Worm (Caenorhabditis elegans) whole organism, early embryonic: ENCODE data around the gene pqn-96.
A peak's percentile ranks its signal among the peaks of the same experiment; 100 is the strongest.

Source experiments
- B0310.2 ChIP-seq: sonication (generic microtip); optimal IDR thresholded peaks from 2 replicates; lab custom pipeline; 2016; ENCODE audit warnings: mild to moderate bottlenecking, missing genetic modification characterization, missing compliant biosample characterization
- F13C5.2 ChIP-seq: sonication (generic microtip); optimal IDR thresholded peaks from 2 replicates; lab custom pipeline; 2017; ENCODE audit warnings: mild to moderate bottlenecking, missing genetic modification characterization, inconsistent platforms, missing compliant biosample characterization
- aly-1 ChIP-seq: sonication (generic microtip); optimal IDR thresholded peaks from 2 replicates; lab custom pipeline; 2016; ENCODE audit warnings: missing genetic modification characterization, missing compliant biosample characterization
- ama-1 ChIP-seq: fragments of 150-350 bp; optimal IDR thresholded peaks from 2 replicates; lab custom pipeline; 2014
- ceh-13 ChIP-seq: fragments of 200-800 bp; sonication (Bioruptor generic); optimal IDR thresholded peaks from 2 replicates; lab custom pipeline; 2018; ENCODE audit warnings: mild to moderate bottlenecking, missing genetic modification characterization, missing compliant biosample characterization
- ceh-36 ChIP-seq: sonication (generic microtip); optimal IDR thresholded peaks from 2 replicates; lab custom pipeline; 2016; ENCODE audit warnings: missing genetic modification characterization, inconsistent platforms, missing compliant biosample characterization
- ets-7 ChIP-seq: sonication (generic microtip); optimal IDR thresholded peaks from 2 replicates; lab custom pipeline; 2016; ENCODE audit warnings: missing genotype, missing genetic modification characterization, missing compliant biosample characterization
- flt-1 ChIP-seq: fragments of 200-800 bp; sonication (Bioruptor generic); IDR thresholded peaks from 2 replicates; pipeline ENCODE4 v1.3.6; 2022; ENCODE audit warnings: missing genetic modification characterization, missing compliant biosample characterization
- hmbx-1 ChIP-seq: sonication (generic microtip); optimal IDR thresholded peaks from 2 replicates; lab custom pipeline; 2016; ENCODE audit warnings: mild to moderate bottlenecking, missing genetic modification characterization, missing compliant biosample characterization
- hmg-4 ChIP-seq: fragments of 200-800 bp; sonication (Bioruptor generic); optimal IDR thresholded peaks from 2 replicates; lab custom pipeline; 2018; ENCODE audit warnings: mild to moderate bottlenecking, missing genetic modification characterization, missing compliant biosample characterization
- hnd-1 ChIP-seq: sonication (generic microtip); optimal IDR thresholded peaks from 2 replicates; lab custom pipeline; 2016; ENCODE audit warnings: missing genetic modification characterization, missing compliant biosample characterization
- pes-1 ChIP-seq: fragments of 200-800 bp; sonication (Bioruptor generic); IDR thresholded peaks from 2 replicates; pipeline ENCODE4 v1.3.6; 2022; ENCODE audit warnings: missing genetic modification reagents, missing genetic modification characterization, missing compliant biosample characterization
- scrt-1 ChIP-seq: fragments of 200-800 bp; sonication (Bioruptor generic); IDR thresholded peaks from 2 replicates; pipeline ENCODE4 v1.3.6; 2022; ENCODE audit warnings: missing genetic modification characterization, missing compliant biosample characterization
- sea-1 ChIP-seq: fragments of 200-800 bp; sonication (Bioruptor generic); conservative IDR thresholded peaks from 2 replicates; pipeline ENCODE4 v1.3.6; 2022; ENCODE audit warnings: missing genetic modification characterization, missing compliant biosample characterization
- tbx-11 ChIP-seq: fragments of 200-800 bp; sonication (Bioruptor generic); IDR thresholded peaks from 2 replicates; pipeline ENCODE4 v1.3.6; 2022; ENCODE audit warnings: missing genetic modification characterization, missing compliant biosample characterization
- tbx-37 ChIP-seq: fragments of 200-800 bp; sonication (Bioruptor generic); conservative IDR thresholded peaks from 2 replicates; pipeline ENCODE4 v1.3.6; 2022; ENCODE audit warnings: missing genetic modification reagents, missing genetic modification characterization, missing compliant biosample characterization
- tra-4 ChIP-seq: sonication (generic microtip); optimal IDR thresholded peaks from 2 replicates; lab custom pipeline; 2017; ENCODE audit warnings: missing genetic modification characterization, missing compliant biosample characterization

pqn-96 gene

DNA sequence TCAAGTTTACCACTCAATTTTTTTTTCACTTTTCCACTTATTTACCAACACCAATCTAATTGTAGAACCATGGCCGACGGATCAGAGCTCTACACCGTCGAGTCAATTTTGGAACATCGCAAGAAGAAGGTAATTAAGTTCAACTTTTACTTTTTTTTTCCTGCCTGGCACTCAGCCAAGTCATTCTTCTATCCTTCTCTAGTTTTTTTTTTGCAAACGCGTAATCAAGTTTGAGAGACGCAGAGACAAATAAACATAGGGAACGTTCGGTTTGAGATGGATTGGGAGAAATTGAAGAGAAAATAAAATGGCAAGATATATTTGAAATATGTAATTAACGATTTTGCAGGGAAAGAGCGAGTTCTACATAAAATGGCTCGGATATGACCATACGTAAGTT, 12.9 kb downstream of the pqn-96 start, which contains the start of gene cec-1:
cec-1 (plus strand) TSS at position 63 of the 400 bp plus-strand sequence.
- no peak for TF ChIP-seq aly-1 (tag; lab: Kevin White, UChicago)
- no peak for TF ChIP-seq hmbx-1 (tag; lab: Kevin White, UChicago)
- no peak for TF ChIP-seq scrt-1 (GFP tag; lab: Robert Waterston, UW)
- TF ChIP-seq sea-1 (GFP tag; lab: Robert Waterston, UW) = no peak
- TF ChIP-seq tra-4 (tag; lab: Kevin White, UChicago) = no peak
- no peak for TF ChIP-seq ceh-36
- no peak for TF ChIP-seq B0310.2 (tag; lab: Kevin White, UChicago)
- TF ChIP-seq F13C5.2 (tag; lab: Kevin White, UChicago) = no peak
- no peak for TF ChIP-seq pes-1
- TF ChIP-seq ets-7 (tag; lab: Kevin White, UChicago) = no peak
- TF ChIP-seq hmg-4 (GFP tag; lab: Kevin White, UChicago) = no peak
- no peak for TF ChIP-seq flt-1
- no peak for TF ChIP-seq tbx-11 (GFP tag; lab: Robert Waterston, UW)
- TF ChIP-seq hnd-1 (tag; lab: Kevin White, UChicago) = no peak
- no peak for TF ChIP-seq ceh-13
- TF ChIP-seq ama-1 = no peak
- no peak for TF ChIP-seq tbx-37

DNA sequence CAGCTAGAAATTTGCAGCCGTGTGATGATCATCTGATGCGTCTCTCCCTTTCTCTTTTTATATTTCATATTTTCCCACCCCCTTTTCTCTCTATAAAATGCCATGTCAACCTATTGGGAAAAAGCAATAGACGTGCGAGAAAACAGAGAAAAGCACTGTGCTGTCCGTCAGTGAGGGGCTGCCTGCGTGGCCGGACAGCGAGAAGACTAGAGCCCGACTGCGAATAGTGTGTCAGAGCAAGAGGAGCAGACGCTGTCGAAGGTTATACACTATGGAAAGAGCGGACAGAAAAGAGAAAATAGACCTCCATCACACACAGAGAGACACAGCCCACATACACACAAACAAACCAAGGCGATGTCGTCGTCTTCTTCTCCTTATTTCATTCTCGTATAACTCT, 14.1 kb downstream of the pqn-96 start:
- TF ChIP-seq F13C5.2 (tag; lab: Kevin White, UChicago) (peak; percentile 58), hnd-1 (tag; lab: Kevin White, UChicago) (no peak), ets-7 (tag; lab: Kevin White, UChicago) (no peak), sea-1 (GFP tag; lab: Robert Waterston, UW) (no peak), hmg-4 (GFP tag; lab: Kevin White, UChicago) (peak; percentile 83), ceh-36 (no peak), tra-4 (tag; lab: Kevin White, UChicago) (no peak), flt-1 (no peak), scrt-1 (GFP tag; lab: Robert Waterston, UW) (no peak), hmbx-1 (tag; lab: Kevin White, UChicago) (no peak), B0310.2 (tag; lab: Kevin White, UChicago) (no peak), ama-1 (no peak), pes-1 (no peak), aly-1 (tag; lab: Kevin White, UChicago) (no peak)

DNA sequence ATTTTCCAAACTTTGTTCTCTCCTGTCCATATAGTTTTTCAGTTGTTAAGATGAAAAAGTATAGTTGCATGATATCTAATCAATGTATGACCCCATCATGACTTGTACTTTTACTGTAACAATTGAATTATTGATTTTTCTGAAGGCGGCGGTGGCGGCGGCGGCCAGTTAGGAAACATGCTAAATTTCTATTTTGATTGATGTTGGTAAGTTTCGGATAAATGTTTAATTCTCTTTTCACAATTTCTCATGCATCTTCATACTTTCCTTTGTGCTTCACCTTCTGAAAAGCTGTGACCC, 21.3 kb downstream of the pqn-96 start, which contains the start of gene sor-1:
sor-1 (plus strand) TSS at position 201 of the 300 bp plus-strand sequence.
- TF ChIP-seq sea-1 (GFP tag; lab: Robert Waterston, UW) = no peak
- no peak for TF ChIP-seq F13C5.2 (tag; lab: Kevin White, UChicago)
- TF ChIP-seq hmg-4 (GFP tag; lab: Kevin White, UChicago) = no peak
- no peak for TF ChIP-seq hnd-1 (tag; lab: Kevin White, UChicago)
- TF ChIP-seq pes-1 = no peak
- TF ChIP-seq ceh-13 = no peak
- TF ChIP-seq aly-1 (tag; lab: Kevin White, UChicago) = no peak
- no peak for TF ChIP-seq tbx-37
- TF ChIP-seq B0310.2 (tag; lab: Kevin White, UChicago) = no peak
- TF ChIP-seq ceh-36 = no peak

DNA sequence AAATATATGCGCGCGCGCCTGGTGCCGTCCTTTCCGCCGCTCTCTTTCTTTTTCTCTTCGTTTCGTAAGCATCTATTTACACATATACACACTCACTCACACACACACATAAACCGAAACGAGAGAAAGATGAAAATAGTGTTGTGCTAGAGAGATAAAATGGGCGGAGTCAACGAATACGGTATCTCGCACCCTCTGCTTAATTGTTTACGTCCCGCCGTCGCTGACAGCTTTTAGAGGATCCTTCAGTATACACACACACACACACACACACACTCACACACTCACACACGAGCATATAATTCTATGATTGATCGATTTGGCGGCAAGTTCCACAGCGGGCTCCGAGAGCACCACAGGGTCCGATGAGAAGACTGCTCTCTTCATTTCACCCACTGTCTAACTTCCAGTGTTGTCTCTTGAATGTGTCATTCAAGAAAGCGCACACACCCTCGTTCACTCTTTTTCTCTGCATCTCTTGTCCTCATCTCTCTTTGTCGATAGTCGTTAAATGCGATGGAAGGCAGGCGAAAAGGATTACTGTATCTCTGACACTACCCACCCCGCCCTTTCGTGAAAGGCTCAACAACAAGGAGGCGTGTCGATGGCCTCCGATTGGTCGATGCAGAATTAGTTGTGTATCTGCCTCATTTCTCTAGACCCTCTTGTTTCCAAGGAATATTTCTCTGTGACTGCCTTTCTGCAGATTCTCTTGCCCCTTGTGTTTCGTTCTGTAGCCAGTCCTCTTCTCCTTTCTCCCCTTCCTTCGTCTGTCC, 21.8 kb downstream of the pqn-96 start:
- TF ChIP-seq scrt-1 (GFP tag; lab: Robert Waterston, UW) (no peak), flt-1 (0 out of 2 replicates have a peak, but pooled peaks have one; percentile 2), hmg-4 (GFP tag; lab: Kevin White, UChicago) (peak; percentile 47), hnd-1 (tag; lab: Kevin White, UChicago) (no peak), ceh-13 (no peak), sea-1 (GFP tag; lab: Robert Waterston, UW) (no peak), B0310.2 (tag; lab: Kevin White, UChicago) (peak; percentile 26), aly-1 (tag; lab: Kevin White, UChicago) (no peak), tra-4 (tag; lab: Kevin White, UChicago) (no peak), ceh-36 (no peak), ets-7 (tag; lab: Kevin White, UChicago) (no peak), tbx-11 (GFP tag; lab: Robert Waterston, UW) (no peak), hmbx-1 (tag; lab: Kevin White, UChicago) (no peak), pes-1 (no peak), ama-1 (no peak), tbx-37 (no peak), F13C5.2 (tag; lab: Kevin White, UChicago) (peak; percentile 15)

DNA sequence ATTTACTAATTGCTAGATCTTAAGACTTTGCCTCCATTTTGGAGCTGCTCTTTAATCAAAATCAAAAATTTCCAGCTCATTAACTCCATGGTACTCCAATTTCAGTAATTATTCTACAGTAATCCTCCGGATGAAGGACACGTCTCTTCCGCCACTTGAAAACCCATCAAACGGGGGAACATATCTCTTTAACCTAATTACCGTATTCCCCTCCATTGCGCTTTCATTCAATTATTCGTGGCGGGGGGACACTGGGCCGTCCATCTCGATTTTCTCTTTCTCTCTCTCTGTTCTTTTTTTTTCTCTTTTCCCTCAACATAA, 22.4 kb downstream of the pqn-96 start:
- TF ChIP-seq sea-1 (GFP tag; lab: Robert Waterston, UW) = no peak

DNA sequence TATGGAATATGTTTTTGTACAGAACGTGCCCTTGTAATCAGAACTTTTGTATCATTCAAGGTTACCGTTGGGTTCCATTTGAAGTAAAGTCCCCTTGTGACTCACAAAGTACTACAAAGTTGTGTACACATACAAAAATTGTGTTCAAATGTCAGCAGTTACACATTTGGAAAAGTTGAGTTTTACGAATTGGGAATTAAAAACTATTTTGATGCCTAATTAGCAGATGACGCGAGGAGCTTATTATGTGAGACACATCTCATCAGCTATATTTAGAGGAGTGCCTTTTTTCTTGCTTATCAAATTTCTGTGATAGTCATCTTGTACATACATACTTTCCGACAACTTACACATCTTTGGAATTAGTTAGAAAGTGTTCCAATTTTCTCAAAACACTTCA, 25.7 kb downstream of the pqn-96 start:
- TF ChIP-seq pes-1 = no peak
- TF ChIP-seq ceh-13 = no peak
- TF ChIP-seq B0310.2 (tag; lab: Kevin White, UChicago) = no peak
- TF ChIP-seq flt-1 = no peak
- no peak for TF ChIP-seq ama-1
- TF ChIP-seq F13C5.2 (tag; lab: Kevin White, UChicago) = no peak
- no peak for TF ChIP-seq aly-1 (tag; lab: Kevin White, UChicago)
- no peak for TF ChIP-seq scrt-1 (GFP tag; lab: Robert Waterston, UW)
- no peak for TF ChIP-seq ets-7 (tag; lab: Kevin White, UChicago)
- no peak for TF ChIP-seq tra-4 (tag; lab: Kevin White, UChicago)
- TF ChIP-seq tbx-11 (GFP tag; lab: Robert Waterston, UW) = no peak
- TF ChIP-seq ceh-36 = no peak
- TF ChIP-seq tbx-37 = no peak
- no peak for TF ChIP-seq hnd-1 (tag; lab: Kevin White, UChicago)
- TF ChIP-seq sea-1 (GFP tag; lab: Robert Waterston, UW) = no peak

DNA sequence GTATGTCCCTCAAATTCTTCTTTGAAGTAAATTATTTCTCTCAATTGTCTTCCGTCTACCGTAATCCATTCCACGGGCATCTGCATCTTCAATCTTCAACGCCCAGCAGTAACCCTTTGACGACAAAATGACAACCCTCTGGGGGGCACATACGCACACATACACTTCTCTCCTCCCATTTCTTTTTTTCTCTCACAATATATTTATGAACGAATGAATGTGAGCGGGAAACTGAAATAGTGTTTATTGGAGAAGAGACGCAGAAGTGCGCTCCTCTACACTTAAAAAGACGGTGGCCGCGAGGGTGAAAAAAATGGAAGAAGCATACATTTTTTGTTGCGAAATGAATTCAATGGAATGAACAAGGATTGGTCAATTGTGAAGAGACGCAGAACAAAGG, 27.2 kb downstream of the pqn-96 start:
- TF ChIP-seq ceh-36 (no peak), F13C5.2 (tag; lab: Kevin White, UChicago) (peak; percentile 13), hmg-4 (GFP tag; lab: Kevin White, UChicago) (peak; percentile 45), pes-1 (0 out of 2 replicates have a peak, but pooled peaks have one; percentile 43)
